Worm (Caenorhabditis elegans): ENCODE measurements around the gene flh-3.

DNA sequence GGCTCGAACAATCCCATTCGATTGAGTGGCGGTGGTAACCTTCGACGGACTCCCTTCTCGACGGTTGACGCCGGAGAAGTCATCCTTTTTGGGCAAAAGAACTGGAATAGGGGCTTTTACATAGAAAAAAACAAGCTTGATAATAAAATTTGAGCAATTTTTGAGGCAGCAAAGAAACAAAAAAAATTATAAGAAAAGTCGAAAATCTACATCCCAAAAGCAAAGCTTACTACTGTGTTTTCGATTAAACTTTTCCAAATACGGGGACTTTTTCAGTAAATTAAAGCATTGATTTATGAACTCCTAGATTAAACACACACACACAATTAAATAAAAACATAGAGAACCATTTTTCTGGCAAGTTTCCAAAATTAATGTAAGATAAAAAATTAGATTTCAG lies 13.9 kb upstream of the flh-3 start, which contains the start of gene Y11D7A.9:
- TF ChIP-seq ztf-16 (tag; optimal IDR thresholded peaks at IDR 0.05) (no peak), syd-9 (tag; optimal IDR thresholded peaks at IDR 0.05) (no peak), nhr-11 (tag; optimal IDR thresholded peaks at IDR 0.05) (no peak), unc-55 (GFP tag; optimal IDR thresholded peaks at IDR 0.05) (no peak)

All from whole organism, late embryonic.